Fruit fly (Drosophila melanogaster) whole organism, embryonic: ENCODE results near the gene Pp1alpha-96A.

ENCODE experiments used
- Bdp1 ChIP-seq: fragments of 200-800 bp; sonication (Bioruptor generic); optimal IDR thresholded peaks from 3 replicates; lab custom pipeline; 2016; ENCODE audit warnings: missing biosample characterization, missing genetic modification characterization
- BtbVII ChIP-seq: fragments of 200-800 bp; sonication (Bioruptor generic); optimal IDR thresholded peaks from 3 replicates; lab custom pipeline; 2017; ENCODE audit warnings: missing biosample characterization, mild to moderate bottlenecking, missing genetic modification characterization
- CG10267 ChIP-seq: fragments of 200-800 bp; sonication (Bioruptor generic); optimal IDR thresholded peaks from 2 replicates; lab custom pipeline; 2018; ENCODE audit warnings: missing biosample characterization, mild to moderate bottlenecking, missing genetic modification characterization, moderate library complexity
- CG10959 ChIP-seq: fragments of 200-800 bp; sonication (Bioruptor generic); IDR thresholded peaks from 2 replicates; pipeline ENCODE4 v1.3.6; 2022; ENCODE audit warnings: missing biosample characterization, missing genetic modification characterization
- CG11093 ChIP-seq: fragments of 200-800 bp; sonication (Bioruptor generic); IDR thresholded peaks from 3 replicates; pipeline ENCODE4 v1.3.6; 2022; ENCODE audit warnings: missing biosample characterization, missing genetic modification characterization
- CG11247 ChIP-seq: fragments of 200-800 bp; sonication (Bioruptor generic); IDR thresholded peaks from 2 replicates; pipeline ENCODE4 v1.3.6; 2022; ENCODE audit warnings: missing biosample characterization, missing genetic modification characterization
- CG14441 ChIP-seq: fragments of 200-800 bp; sonication (Bioruptor generic); IDR thresholded peaks from 2 replicates; pipeline ENCODE4 v1.3.6; 2022; ENCODE audit warnings: missing biosample characterization, missing genetic modification characterization
- CG1603 ChIP-seq: fragments of 200-800 bp; sonication (Bioruptor generic); optimal IDR thresholded peaks from 2 replicates; lab custom pipeline; 2019; ENCODE audit warnings: missing biosample characterization, mild to moderate bottlenecking, missing genetic modification characterization, moderate library complexity
- CG16813 ChIP-seq: fragments of 200-800 bp; sonication (Bioruptor generic); IDR thresholded peaks from 3 replicates; pipeline ENCODE4 v1.3.6; 2022; ENCODE audit warnings: missing biosample characterization, missing genetic modification characterization; ENCODE audit not compliant: partially characterized antibody
- CG3065 ChIP-seq: fragments of 200-800 bp; sonication (Bioruptor generic); optimal IDR thresholded peaks from 2 replicates; lab custom pipeline; 2016; ENCODE audit warnings: missing biosample characterization, missing genetic modification characterization
- CG4328 ChIP-seq: fragments of 200-800 bp; sonication (Bioruptor generic); optimal IDR thresholded peaks from 3 replicates; lab custom pipeline; 2017; ENCODE audit warnings: missing biosample characterization, missing genetic modification reagents, missing genetic modification characterization
- CG4617 ChIP-seq: fragments of 200-800 bp; sonication (Bioruptor generic); optimal IDR thresholded peaks from 3 replicates; lab custom pipeline; 2016; ENCODE audit warnings: missing biosample characterization, missing genetic modification characterization, borderline replicate concordance
- CG5245 ChIP-seq: fragments of 200-800 bp; sonication (Bioruptor generic); optimal IDR thresholded peaks from 3 replicates; lab custom pipeline; 2016; ENCODE audit warnings: missing biosample characterization, missing genetic modification characterization
- CG5953 ChIP-seq: fragments of 200-800 bp; sonication (Bioruptor generic); IDR thresholded peaks from 2 replicates; pipeline ENCODE4 v1.3.6; 2022; ENCODE audit warnings: missing biosample characterization, missing genetic modification characterization
- CG6791 ChIP-seq: fragments of 200-800 bp; sonication (Bioruptor generic); IDR thresholded peaks from 3 replicates; pipeline ENCODE4 v1.3.6; 2022; ENCODE audit warnings: missing biosample characterization, missing genetic modification characterization; ENCODE audit not compliant: partially characterized antibody
- CG7357 ChIP-seq: fragments of 200-800 bp; sonication (Bioruptor generic); IDR thresholded peaks from 3 replicates; pipeline ENCODE4 v1.3.6; 2022; ENCODE audit warnings: missing biosample characterization, missing genetic modification characterization
- CG7372 ChIP-seq: fragments of 200-800 bp; sonication (Bioruptor generic); IDR thresholded peaks from 2 replicates; pipeline ENCODE4 v1.3.6; 2022; ENCODE audit warnings: missing biosample characterization, missing genetic modification characterization
- CG9817 ChIP-seq: fragments of 200-800 bp; sonication (Bioruptor generic); optimal IDR thresholded peaks from 2 replicates; lab custom pipeline; 2018; ENCODE audit warnings: missing biosample characterization, mild to moderate bottlenecking, missing genetic modification characterization, moderate library complexity
- CG9932 ChIP-seq: fragments of 200-800 bp; sonication (Bioruptor generic); IDR thresholded peaks from 2 replicates; pipeline ENCODE4 v1.3.6; 2022; ENCODE audit warnings: missing biosample characterization, missing genetic modification characterization
- CHES-1-like ChIP-seq: fragments of 200-800 bp; sonication (Bioruptor generic); optimal IDR thresholded peaks from 2 replicates; lab custom pipeline; 2016; ENCODE audit warnings: missing biosample characterization, missing genetic modification characterization
- Chrac-16 ChIP-seq: fragments of 200-800 bp; sonication (Bioruptor generic); optimal IDR thresholded peaks from 3 replicates; lab custom pipeline; 2016; ENCODE audit warnings: missing biosample characterization, missing genetic modification characterization
- Fer1 ChIP-seq: fragments of 200-800 bp; sonication (Bioruptor generic); optimal IDR thresholded peaks from 2 replicates; lab custom pipeline; 2017; ENCODE audit warnings: missing biosample characterization, mild to moderate bottlenecking, missing genetic modification characterization
- Hr51 ChIP-seq, 2 experiments: fragments of 200-800 bp; sonication (Bioruptor generic); optimal IDR thresholded peaks; 2 replicates in 1 of 2; 3 replicates in 1 of 2; lab custom pipeline; 2016 to 2018; ENCODE audit warnings: missing biosample characterization in 2 of 2, missing genetic modification characterization in 2 of 2, mild to moderate bottlenecking in 1 of 2, moderate library complexity in 1 of 2
- Hr78 ChIP-seq, 2 experiments: fragments of 200-800 bp in 1 of 2; fragments of >200 bp in 1 of 2; sonication (Bioruptor generic) in 1 of 2; optimal IDR thresholded peaks; 2 replicates each; lab custom pipeline; 2017 to 2019; ENCODE audit warnings: missing biosample characterization in 2 of 2, missing genetic modification characterization in 2 of 2, mild to moderate bottlenecking in 1 of 2, moderate library complexity in 1 of 2
- Myb ChIP-seq: fragments of 200-800 bp; sonication (Bioruptor generic); optimal IDR thresholded peaks from 2 replicates; lab custom pipeline; 2016; ENCODE audit warnings: missing biosample characterization, missing genetic modification characterization
- NC2α ChIP-seq: fragments of 200-800 bp; sonication (Bioruptor generic); optimal IDR thresholded peaks from 2 replicates; lab custom pipeline; 2016; ENCODE audit warnings: missing biosample characterization, missing genetic modification characterization
- Rx ChIP-seq: fragments of 200-800 bp; sonication (Bioruptor generic); IDR thresholded peaks from 2 replicates; pipeline ENCODE4 v1.3.6; 2022; ENCODE audit warnings: missing biosample characterization, missing genetic modification characterization
- Six4 ChIP-seq: fragments of 200-800 bp; sonication (Bioruptor generic); optimal IDR thresholded peaks from 2 replicates; lab custom pipeline; 2016; ENCODE audit warnings: missing biosample characterization, missing genetic modification characterization
- Sox100B ChIP-seq: fragments of 200-800 bp; sonication (Bioruptor generic); optimal IDR thresholded peaks from 3 replicates; lab custom pipeline; 2018; ENCODE audit warnings: missing biosample characterization, mild to moderate bottlenecking, missing genetic modification characterization
- Sox102F ChIP-seq: fragments of 200-800 bp; sonication (Bioruptor generic); optimal IDR thresholded peaks from 2 replicates; lab custom pipeline; 2018; ENCODE audit warnings: missing biosample characterization, mild to moderate bottlenecking, missing genetic modification characterization, moderate library complexity
- YL-1 ChIP-seq: fragments of 200-800 bp; sonication (Bioruptor generic); optimal IDR thresholded peaks from 3 replicates; lab custom pipeline; 2017; ENCODE audit warnings: missing biosample characterization, mild to moderate bottlenecking, missing genetic modification characterization
- bbx ChIP-seq: fragments of 200-800 bp; sonication (Bioruptor generic); IDR thresholded peaks from 2 replicates; pipeline ENCODE4 v1.3.6; 2022; ENCODE audit warnings: missing biosample characterization, missing genetic modification characterization; ENCODE audit not compliant: partially characterized antibody
- ci ChIP-seq: fragments of 200-800 bp; sonication (Bioruptor generic); IDR thresholded peaks from 3 replicates; pipeline ENCODE4 v1.3.6; 2022; ENCODE audit warnings: missing biosample characterization, missing genetic modification characterization
- croc ChIP-seq: fragments of 200-800 bp; sonication (Bioruptor generic); conservative IDR thresholded peaks from 3 replicates; pipeline ENCODE4 v1.3.6; 2022; ENCODE audit warnings: missing biosample characterization, missing genetic modification characterization
- dm ChIP-seq: fragments of 200-800 bp; sonication (Bioruptor generic); optimal IDR thresholded peaks from 3 replicates; lab custom pipeline; 2016; ENCODE audit warnings: missing biosample characterization, missing genetic modification characterization
- hth ChIP-seq: fragments of >200 bp; optimal IDR thresholded peaks from 2 replicates; lab custom pipeline; 2017; ENCODE audit warnings: inconsistent platforms
- insv ChIP-seq, 2 experiments: fragments of 200-800 bp; sonication (Bioruptor generic); optimal IDR thresholded peaks; 3 replicates each; lab custom pipeline; 2016 to 2018; ENCODE audit warnings: missing biosample characterization in 2 of 2, missing genetic modification characterization in 2 of 2
- inv ChIP-seq: fragments of 200-800 bp; sonication (Bioruptor generic); IDR thresholded peaks from 2 replicates; pipeline ENCODE4 v1.3.6; 2022; ENCODE audit warnings: missing biosample characterization, missing genetic modification characterization; ENCODE audit not compliant: partially characterized antibody
- org-1 ChIP-seq: fragments of 200-800 bp; sonication (Bioruptor generic); optimal IDR thresholded peaks from 2 replicates; lab custom pipeline; 2017; ENCODE audit warnings: missing biosample characterization, missing genetic modification characterization
- phol ChIP-seq: fragments of 200-800 bp; sonication (Bioruptor generic); optimal IDR thresholded peaks from 3 replicates; lab custom pipeline; 2018; ENCODE audit warnings: missing biosample characterization, mild to moderate bottlenecking, missing genetic modification characterization, moderate library complexity
- prd ChIP-seq, 3 experiments: fragments of >200 bp in 2 of 3; fragments of 200-800 bp in 1 of 3; sonication (Bioruptor generic) in 1 of 3; optimal IDR thresholded peaks in 2 of 3; IDR thresholded peaks in 1 of 3; 2 replicates in 2 of 3; 3 replicates in 1 of 3; pipeline versions ENCODE4 v1.3.6 to Lab custom; 2017 to 2022; ENCODE audit warnings: missing biosample characterization in 1 of 3, missing genetic modification characterization in 1 of 3
- repo ChIP-seq: fragments of 200-800 bp; sonication (Bioruptor generic); optimal IDR thresholded peaks from 2 replicates; lab custom pipeline; 2016; ENCODE audit warnings: missing biosample characterization, missing genetic modification characterization
- sc ChIP-seq, 3 experiments: fragments of >200 bp in 2 of 3; fragments of 200-800 bp in 1 of 3; sonication (Bioruptor generic) in 1 of 3; optimal IDR thresholded peaks; 2 replicates in 2 of 3; 3 replicates in 1 of 3; lab custom pipeline; 2017; ENCODE audit warnings: mild to moderate bottlenecking in 1 of 3, missing biosample characterization in 1 of 3, missing genetic modification characterization in 1 of 3, missing genetic modification reagents in 1 of 3
- sisA ChIP-seq: fragments of 200-800 bp; sonication (Bioruptor generic); IDR thresholded peaks from 2 replicates; pipeline ENCODE4 v1.3.6; 2022; ENCODE audit warnings: missing biosample characterization, missing genetic modification characterization
- vvl ChIP-seq: fragments of 200-800 bp; sonication (Bioruptor generic); IDR thresholded peaks from 2 replicates; pipeline ENCODE4 v1.3.6; 2022; ENCODE audit warnings: missing biosample characterization, missing genetic modification characterization
- yki ChIP-seq: fragments of >200 bp; optimal IDR thresholded peaks from 3 replicates; lab custom pipeline; 2018
- zen2 ChIP-seq: fragments of 200-800 bp; sonication (Bioruptor generic); IDR thresholded peaks from 3 replicates; pipeline ENCODE4 v1.3.6; 2022; ENCODE audit warnings: missing biosample characterization, missing genetic modification characterization; ENCODE audit not compliant: partially characterized antibody

The Pp1alpha-96A gene

DNA sequence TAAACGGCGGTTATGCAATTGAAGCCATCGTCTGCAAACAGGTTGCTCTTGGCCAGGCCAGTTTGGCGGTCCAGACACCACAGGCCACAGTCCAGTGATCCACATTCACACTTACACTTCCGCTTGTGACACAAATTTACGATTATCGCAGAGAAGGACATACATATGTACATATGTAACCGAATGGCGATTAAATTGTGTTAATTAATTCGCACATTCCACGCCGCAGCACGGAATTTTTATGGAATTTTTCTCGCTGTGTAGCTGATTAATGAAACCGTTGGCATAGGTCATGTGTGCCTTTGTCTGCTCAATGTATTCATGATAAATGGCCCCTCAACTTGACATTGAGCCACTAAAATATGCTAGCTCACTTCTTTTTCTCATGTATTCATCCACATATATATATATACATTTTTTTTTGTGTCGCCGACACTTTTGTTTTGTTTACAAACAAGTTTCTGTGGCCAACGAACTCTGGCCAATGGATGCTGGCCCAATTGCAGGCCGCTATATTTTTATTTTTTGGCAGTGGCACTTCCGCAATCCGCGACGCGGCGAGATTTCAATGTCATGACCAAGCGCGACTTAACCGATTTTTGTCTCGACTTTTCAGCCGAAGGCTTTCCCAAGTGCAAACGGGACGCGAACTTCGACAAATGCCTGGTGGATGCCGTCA lies 8.1 kb downstream of the Pp1alpha-96A start (continued):
- TF ChIP-seq CG11247 (GFP tag; lab: Robert Waterston, UW): 0 out of 2 replicates have a peak, but pooled peaks have one; percentile 41
- no peak for TF ChIP-seq Hr51 (GFP tag; optimal IDR thresholded peaks at IDR 0.05; lab: Kevin White, UChicago)
- TF ChIP-seq ci (GFP tag; lab: Robert Waterston, UW): 0 out of 3 replicates have a peak, but pooled peaks have one; percentile 46
- TF ChIP-seq sisA (GFP tag; lab: Robert Waterston, UW): peak; percentile 48
- peak; percentile 34 for TF ChIP-seq CG1603 (tag; lab: Kevin White, UChicago)
- peak; percentile 6 for TF ChIP-seq CG5245 (GFP tag; lab: Kevin White, UChicago)
- TF ChIP-seq vvl (GFP tag; lab: Robert Waterston, UW): peak; percentile 56
- TF ChIP-seq NC2α (GFP tag; lab: Kevin White, UChicago): no peak
- TF ChIP-seq CG14441 (GFP tag; lab: Robert Waterston, UW): peak; percentile 65
- no peak for TF ChIP-seq CG9932 (GFP tag; lab: Robert Waterston, UW)

DNA sequence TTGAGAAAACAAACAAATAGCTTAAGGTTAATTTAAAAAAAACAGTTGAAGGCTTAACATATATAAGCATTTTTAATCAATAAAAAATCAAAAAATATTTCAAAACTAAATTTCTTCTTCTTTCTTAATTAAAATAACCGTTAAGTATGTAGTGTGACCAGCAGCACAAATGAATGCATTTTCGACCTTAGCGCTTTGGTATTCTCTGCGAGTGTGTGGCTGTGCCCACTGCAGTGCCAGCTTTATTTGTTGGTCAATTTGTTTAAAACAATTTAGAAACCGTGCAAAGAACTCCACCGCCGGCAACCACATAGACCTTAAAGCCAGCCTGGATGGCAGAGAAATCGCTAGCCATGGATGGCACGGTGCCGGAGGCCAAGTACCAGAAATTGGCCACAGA lies 9.8 kb downstream of the Pp1alpha-96A start, which contains the start of gene CG6607:
Gene CG6607 (plus strand): TSS at position 203 of the 400 bp plus-strand sequence.
- TF ChIP-seq Sox102F (no peak), CG10959 (GFP tag; lab: Robert Waterston, UW) (no peak), CHES-1-like (GFP tag; lab: Kevin White, UChicago) (no peak), Six4 (GFP tag; lab: Kevin White, UChicago) (no peak), CG10267 (tag; lab: Kevin White, UChicago) (peak; percentile 44), sisA (GFP tag; lab: Robert Waterston, UW) (no peak), zen2 (GFP tag; lab: Robert Waterston, UW) (peak; percentile 64), prd (optimal IDR thresholded peaks at IDR 0.05; lab: Kevin White, UChicago) (no peak), prd (GFP tag; IDR thresholded peaks at IDR 0.05; lab: Robert Waterston, UW) (no peak), Bdp1 (no peak), CG6791 (GFP tag; lab: Robert Waterston, UW) (0 out of 3 replicates have a peak, but pooled peaks have one; percentile 40), insv (GFP tag; optimal IDR thresholded peaks at IDR 0.05; lab: Kevin White, UChicago) (no peak), CG16813 (GFP tag; lab: Robert Waterston, UW) (peak; percentile 11; the same call in 1 of the 3 replicates), CG7372 (no peak), YL-1 (GFP tag; lab: Kevin White, UChicago) (peak; percentile 54), CG11093 (GFP tag; lab: Robert Waterston, UW) (no peak), Myb (GFP tag; lab: Kevin White, UChicago) (peak; percentile 96), CG9817 (no peak), repo (no peak), BtbVII (GFP tag; lab: Kevin White, UChicago) (no peak), Fer1 (GFP tag; lab: Kevin White, UChicago) (no peak), CG5953 (GFP tag; lab: Robert Waterston, UW) (no peak), croc (GFP tag; lab: Robert Waterston, UW) (no peak), org-1 (GFP tag; lab: Kevin White, UChicago) (no peak), Chrac-16 (no peak), sc (optimal IDR thresholded peaks at IDR 0.05; lab: Kevin White, UChicago) (no peak), sc (GFP tag; optimal IDR thresholded peaks at IDR 0.05; lab: Kevin White, UChicago) (no peak), Rx (no peak), bbx (GFP tag; lab: Robert Waterston, UW) (peak; percentile 40; the same call in 1 of the 2 replicates), yki (lab: Kevin White, UChicago) (no peak), CG4617 (GFP tag; lab: Kevin White, UChicago) (peak; percentile 72), Sox100B (GFP tag; lab: Kevin White, UChicago) (no peak), hth (lab: Kevin White, UChicago) (no peak), CG7357 (GFP tag; lab: Robert Waterston, UW) (no peak), Hr78 (GFP tag; optimal IDR thresholded peaks at IDR 0.05; lab: Kevin White, UChicago) (no peak), CG3065 (GFP tag; lab: Kevin White, UChicago) (no peak), inv (GFP tag; lab: Robert Waterston, UW) (no peak), dm (GFP tag; lab: Kevin White, UChicago) (no peak), CG4328 (GFP tag; lab: Kevin White, UChicago) (no peak), phol (tag; lab: Kevin White, UChicago) (no peak)
